Worm (Caenorhabditis elegans): ENCODE measurements around the gene T14F9.2.

Gene T14F9.2

DNA sequence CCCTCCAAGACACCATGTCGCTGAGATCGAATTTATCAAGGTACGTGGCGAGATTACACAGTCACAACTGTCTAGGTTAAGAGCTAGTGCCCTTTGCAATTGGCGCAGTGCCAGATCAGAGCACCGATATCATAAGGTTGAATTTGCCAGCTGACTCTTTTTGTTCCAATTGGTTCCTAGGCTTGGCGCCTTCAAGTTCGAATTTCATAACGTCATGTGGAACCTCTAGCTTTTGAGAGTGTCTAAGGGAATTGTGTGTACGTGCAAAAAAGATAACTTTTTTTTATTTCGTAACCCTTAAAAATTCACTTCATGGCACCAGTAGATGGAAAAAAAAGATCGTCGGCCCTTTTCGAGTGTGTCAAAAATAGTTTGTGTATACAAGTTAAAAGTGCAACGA lies 17.9 kb upstream of the T14F9.2 start:
- TF ChIP-seq hmg-4 (GFP tag; optimal IDR thresholded peaks at IDR 0.05) (no peak), tbx-11 (GFP tag; IDR thresholded peaks at IDR 0.05) (no peak), tra-4 (tag; optimal IDR thresholded peaks at IDR 0.05) (no peak), ceh-36 (tag; optimal IDR thresholded peaks at IDR 0.05) (no peak), aly-1 (tag; optimal IDR thresholded peaks at IDR 0.05) (no peak), tbx-37 (GFP tag; conservative IDR thresholded peaks at IDR 0.05) (no peak), scrt-1 (GFP tag; IDR thresholded peaks at IDR 0.05) (no peak), ama-1 (optimal IDR thresholded peaks at IDR 0.05) (no peak), sea-1 (GFP tag; conservative IDR thresholded peaks at IDR 0.05) (no peak), pes-1 (GFP tag; IDR thresholded peaks at IDR 0.05) (no peak), hnd-1 (tag; optimal IDR thresholded peaks at IDR 0.05) (no peak), F13C5.2 (tag; optimal IDR thresholded peaks at IDR 0.05) (no peak), hmbx-1 (tag; optimal IDR thresholded peaks at IDR 0.05) (no peak), B0310.2 (tag; optimal IDR thresholded peaks at IDR 0.05) (no peak), ceh-13 (GFP tag; optimal IDR thresholded peaks at IDR 0.05) (no peak), ets-7 (tag; optimal IDR thresholded peaks at IDR 0.05) (no peak), flt-1 (GFP tag; IDR thresholded peaks at IDR 0.05) (no peak)

DNA sequence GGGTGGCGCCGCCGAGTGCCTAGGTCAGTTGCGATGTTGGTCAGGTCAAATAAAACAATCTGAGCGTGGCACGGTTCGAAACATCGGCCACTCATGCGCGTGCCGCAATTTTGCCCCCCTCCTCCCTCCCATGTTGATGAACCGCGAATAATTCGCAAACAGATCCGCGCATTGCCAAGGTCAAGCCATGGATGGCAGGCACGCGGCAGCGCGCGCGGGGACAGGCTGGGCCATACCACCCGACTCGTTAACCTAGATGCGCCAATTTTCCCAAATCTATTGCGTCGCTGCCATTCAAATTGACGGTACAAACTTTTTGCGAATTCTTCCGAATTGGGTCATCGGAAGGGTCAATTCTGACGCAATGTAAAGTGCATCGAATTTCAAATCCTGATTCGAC lies 17.5 kb upstream of the T14F9.2 start:
- TF ChIP-seq sea-1 (GFP tag; conservative IDR thresholded peaks at IDR 0.05), result no peak
- TF ChIP-seq B0310.2 (tag; optimal IDR thresholded peaks at IDR 0.05), result no peak
- no peak for TF ChIP-seq hnd-1 (tag; optimal IDR thresholded peaks at IDR 0.05)
- no peak for TF ChIP-seq ceh-13 (GFP tag; optimal IDR thresholded peaks at IDR 0.05)
- TF ChIP-seq hmbx-1 (tag; optimal IDR thresholded peaks at IDR 0.05), result no peak
- TF ChIP-seq hmg-4 (GFP tag; optimal IDR thresholded peaks at IDR 0.05), result peak; percentile 31
- TF ChIP-seq ets-7 (tag; optimal IDR thresholded peaks at IDR 0.05), result no peak
- TF ChIP-seq F13C5.2 (tag; optimal IDR thresholded peaks at IDR 0.05), result no peak
- peak; percentile 30; the same call in 1 of the 2 replicates for TF ChIP-seq pes-1 (GFP tag; IDR thresholded peaks at IDR 0.05)
- no peak for TF ChIP-seq ceh-36 (tag; optimal IDR thresholded peaks at IDR 0.05)
- TF ChIP-seq tbx-37 (GFP tag; conservative IDR thresholded peaks at IDR 0.05), result no peak
- TF ChIP-seq flt-1 (GFP tag; IDR thresholded peaks at IDR 0.05), result no peak
- peak; percentile 61; the same call in 1 of the 2 replicates for TF ChIP-seq scrt-1 (GFP tag; IDR thresholded peaks at IDR 0.05)
- no peak for TF ChIP-seq tra-4 (tag; optimal IDR thresholded peaks at IDR 0.05)
- no peak for TF ChIP-seq tbx-11 (GFP tag; IDR thresholded peaks at IDR 0.05)
- peak; percentile 3 for TF ChIP-seq aly-1 (tag; optimal IDR thresholded peaks at IDR 0.05)
- no peak for TF ChIP-seq ama-1 (optimal IDR thresholded peaks at IDR 0.05)

DNA sequence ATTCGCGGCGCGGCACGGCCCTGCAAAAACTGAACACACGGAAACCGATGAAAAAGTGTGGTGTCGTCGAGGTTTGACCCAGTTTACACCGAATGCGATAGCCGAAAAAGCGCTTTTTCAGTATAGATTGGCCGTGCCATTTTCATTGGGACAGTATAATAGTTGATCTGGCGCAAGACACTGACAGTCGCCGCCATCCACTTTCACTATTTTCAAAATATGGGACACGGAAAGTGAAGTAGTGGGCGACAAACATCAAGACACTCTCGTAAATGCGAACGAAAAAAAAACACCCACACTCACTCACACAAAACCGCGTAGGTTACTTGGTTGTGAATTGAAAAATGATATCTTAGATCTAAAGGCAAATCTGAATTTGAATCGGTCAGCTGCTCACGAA lies 15.1 kb upstream of the T14F9.2 start:
- TF ChIP-seq ets-7 (tag; optimal IDR thresholded peaks at IDR 0.05), result no peak
- TF ChIP-seq tbx-11 (GFP tag; IDR thresholded peaks at IDR 0.05), result no peak
- no peak for TF ChIP-seq hnd-1 (tag; optimal IDR thresholded peaks at IDR 0.05)
- no peak for TF ChIP-seq tra-4 (tag; optimal IDR thresholded peaks at IDR 0.05)

- TF ChIP-seq pes-1 (GFP tag; IDR thresholded peaks at IDR 0.05) (no peak), ceh-36 (tag; optimal IDR thresholded peaks at IDR 0.05) (no peak), tbx-37 (GFP tag; conservative IDR thresholded peaks at IDR 0.05) (no peak), scrt-1 (GFP tag; IDR thresholded peaks at IDR 0.05) (no peak), ama-1 (optimal IDR thresholded peaks at IDR 0.05) (no peak), hmg-4 (GFP tag; optimal IDR thresholded peaks at IDR 0.05) (no peak), B0310.2 (tag; optimal IDR thresholded peaks at IDR 0.05) (no peak), hmbx-1 (tag; optimal IDR thresholded peaks at IDR 0.05) (no peak), F13C5.2 (tag; optimal IDR thresholded peaks at IDR 0.05) (no peak), ceh-13 (GFP tag; optimal IDR thresholded peaks at IDR 0.05) (no peak), flt-1 (GFP tag; IDR thresholded peaks at IDR 0.05) (no peak), ets-7 (tag; optimal IDR thresholded peaks at IDR 0.05) (no peak), tra-4 (tag; optimal IDR thresholded peaks at IDR 0.05) (no peak), sea-1 (GFP tag; conservative IDR thresholded peaks at IDR 0.05) (no peak), tbx-11 (GFP tag; IDR thresholded peaks at IDR 0.05) (no peak), aly-1 (tag; optimal IDR thresholded peaks at IDR 0.05) (no peak), hnd-1 (tag; optimal IDR thresholded peaks at IDR 0.05) (no peak)
These were observed 14.7 kb upstream of the T14F9.2 start for ce11 chrX:2219453-2219852.

ce11 chrX:2220850-2221249 lies 13.3 kb upstream of the T14F9.2 start, which contains the start of gene hex-1:
TSS of gene hex-1 (plus strand) at chrX:2221150.
- TF ChIP-seq aly-1 (tag; optimal IDR thresholded peaks at IDR 0.05) (no peak), ceh-13 (GFP tag; optimal IDR thresholded peaks at IDR 0.05) (no peak), tbx-37 (GFP tag; conservative IDR thresholded peaks at IDR 0.05) (no peak), tra-4 (tag; optimal IDR thresholded peaks at IDR 0.05) (no peak), hmbx-1 (tag; optimal IDR thresholded peaks at IDR 0.05) (no peak), hmg-4 (GFP tag; optimal IDR thresholded peaks at IDR 0.05) (no peak), ama-1 (optimal IDR thresholded peaks at IDR 0.05) (no peak), ceh-36 (tag; optimal IDR thresholded peaks at IDR 0.05) (no peak), hnd-1 (tag; optimal IDR thresholded peaks at IDR 0.05) (no peak), B0310.2 (tag; optimal IDR thresholded peaks at IDR 0.05) (no peak), pes-1 (GFP tag; IDR thresholded peaks at IDR 0.05) (no peak), flt-1 (GFP tag; IDR thresholded peaks at IDR 0.05) (no peak)

DNA sequence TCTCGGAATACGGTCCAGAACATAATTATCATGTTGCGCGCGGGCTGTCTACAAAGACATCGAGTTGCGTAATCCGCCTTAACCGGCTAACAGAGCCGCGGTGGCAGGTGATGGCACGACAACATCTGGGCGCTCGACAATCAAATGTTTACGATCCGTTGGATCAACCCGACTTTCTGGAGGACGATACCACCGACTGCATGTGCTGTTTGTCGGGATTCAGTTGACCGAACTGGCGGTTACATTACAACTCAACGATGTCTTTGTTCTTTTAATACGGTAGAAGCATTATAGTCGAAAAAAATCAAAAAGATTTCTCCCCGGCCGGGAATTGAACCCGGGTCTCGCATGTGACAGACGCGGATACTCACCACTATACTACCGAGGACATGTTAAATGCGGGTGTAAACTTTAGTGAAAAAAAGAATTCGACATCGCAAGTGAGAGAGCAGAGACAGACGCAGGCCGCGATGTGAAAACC lies 7.2 kb upstream of the T14F9.2 start:
- TF ChIP-seq scrt-1 (GFP tag; IDR thresholded peaks at IDR 0.05) (peak; percentile 85), ama-1 (optimal IDR thresholded peaks at IDR 0.05) (no peak), ceh-13 (GFP tag; optimal IDR thresholded peaks at IDR 0.05) (peak; percentile 61), ets-7 (tag; optimal IDR thresholded peaks at IDR 0.05) (peak; percentile 12), pes-1 (GFP tag; IDR thresholded peaks at IDR 0.05) (peak; percentile 89), tra-4 (tag; optimal IDR thresholded peaks at IDR 0.05) (peak; percentile 66), B0310.2 (tag; optimal IDR thresholded peaks at IDR 0.05) (peak; percentile 40), tbx-37 (GFP tag; conservative IDR thresholded peaks at IDR 0.05) (peak; percentile 77), hnd-1 (tag; optimal IDR thresholded peaks at IDR 0.05) (peak; percentile 70), hmg-4 (GFP tag; optimal IDR thresholded peaks at IDR 0.05) (peak; percentile 90), ceh-36 (tag; optimal IDR thresholded peaks at IDR 0.05) (peak; percentile 74), sea-1 (GFP tag; conservative IDR thresholded peaks at IDR 0.05) (peak; percentile 87), F13C5.2 (tag; optimal IDR thresholded peaks at IDR 0.05) (peak; percentile 88), aly-1 (tag; optimal IDR thresholded peaks at IDR 0.05) (peak; percentile 58), tbx-11 (GFP tag; IDR thresholded peaks at IDR 0.05) (peak; percentile 82), hmbx-1 (tag; optimal IDR thresholded peaks at IDR 0.05) (peak; percentile 66), flt-1 (GFP tag; IDR thresholded peaks at IDR 0.05) (peak; percentile 78)
